Fruit fly (Drosophila melanogaster): ENCODE data around the gene Pgk.

The Pgk gene

dm6 chr2L:2759654-2760053 is 6.8 kb upstream of the Pgk start, which contains the start of the genes HemK2, Snapin and Tnpo-SR (continued):
- TF ChIP-seq Lhr (GFP tag; optimal IDR thresholded peaks at IDR 0.05), result peak; percentile 82
- peak; percentile 88 for TF ChIP-seq esg (GFP tag; conservative IDR thresholded peaks at IDR 0.05)
- peak; percentile 6 for TF ChIP-seq CG15479 (GFP tag; optimal IDR thresholded peaks at IDR 0.05)
- peak; percentile 65 for TF ChIP-seq CG11696 (GFP tag; IDR thresholded peaks at IDR 0.05)
- TF ChIP-seq wdn (GFP tag; IDR thresholded peaks at IDR 0.05), result peak; percentile 91
- peak; percentile 78 for TF ChIP-seq odd (GFP tag; optimal IDR thresholded peaks at IDR 0.05)
- peak; percentile 96 for TF ChIP-seq CG2120 (GFP tag; optimal IDR thresholded peaks at IDR 0.05)
- peak; percentile 79; the same call in 1 of the 2 replicates for TF ChIP-seq nerfin-2 (GFP tag; IDR thresholded peaks at IDR 0.05; ENCODE audit: partially characterized antibody)
- TF ChIP-seq unc-4 (GFP tag; IDR thresholded peaks at IDR 0.05; ENCODE audit: partially characterized antibody), result peak; percentile 99
- TF ChIP-seq HmgD (GFP tag; optimal IDR thresholded peaks at IDR 0.05), result no peak
- peak; percentile 76 for TF ChIP-seq CG18011 (GFP tag; optimal IDR thresholded peaks at IDR 0.05)
- peak; percentile 70; the same call in 1 of the 2 replicates for TF ChIP-seq Poxn (GFP tag; IDR thresholded peaks at IDR 0.05)
- peak; percentile 83 for TF ChIP-seq aop (GFP tag; IDR thresholded peaks at IDR 0.05)
- TF ChIP-seq CG17568 (GFP tag; optimal IDR thresholded peaks at IDR 0.05), result peak; percentile 76
- TF ChIP-seq rib (GFP tag; IDR thresholded peaks at IDR 0.05), result peak; percentile 88
- TF ChIP-seq Camta (GFP tag; optimal IDR thresholded peaks at IDR 0.05), result peak; percentile 83
- peak; percentile 80 for TF ChIP-seq tx (GFP tag; optimal IDR thresholded peaks at IDR 0.05)
- TF ChIP-seq CG6813 (GFP tag; optimal IDR thresholded peaks at IDR 0.05), result peak; percentile 73
- TF ChIP-seq CG14050 (GFP tag; IDR thresholded peaks at IDR 0.05), result peak; percentile 89
- TF ChIP-seq CG10274 (GFP tag; optimal IDR thresholded peaks at IDR 0.05), result peak; percentile 71
- TF ChIP-seq Lpt (GFP tag; optimal IDR thresholded peaks at IDR 0.05), result no peak
- peak; percentile 97 for TF ChIP-seq hbn (GFP tag; IDR thresholded peaks at IDR 0.05; ENCODE audit: partially characterized antibody)
- TF ChIP-seq Myb (GFP tag; optimal IDR thresholded peaks at IDR 0.05), result peak; percentile 56
- TF ChIP-seq Chrac-16 (GFP tag; optimal IDR thresholded peaks at IDR 0.05), result peak; percentile 93
- peak; percentile 59; the same call in 1 of the 3 replicates for TF ChIP-seq C15 (GFP tag; IDR thresholded peaks at IDR 0.05)
- TF ChIP-seq CG32767 (GFP tag; IDR thresholded peaks at IDR 0.05), result peak; percentile 83; the same call in 1 of the 2 replicates
- peak; percentile 92 for TF ChIP-seq Sox102F (GFP tag; optimal IDR thresholded peaks at IDR 0.05)
- TF ChIP-seq CG4820 (GFP tag; optimal IDR thresholded peaks at IDR 0.05), result peak; percentile 91
- peak; percentile 73 for TF ChIP-seq dati (GFP tag; IDR thresholded peaks at IDR 0.05)
- TF ChIP-seq unpg (GFP tag; optimal IDR thresholded peaks at IDR 0.05), result peak; percentile 91
- peak; percentile 81 for TF ChIP-seq exex (tag; optimal IDR thresholded peaks at IDR 0.05)
- TF ChIP-seq pnt (GFP tag; optimal IDR thresholded peaks at IDR 0.05), result peak; percentile 74
- no peak for TF ChIP-seq eve (GFP tag; optimal IDR thresholded peaks at IDR 0.05)
- TF ChIP-seq row (GFP tag; IDR thresholded peaks at IDR 0.05), result peak; percentile 98
- peak; percentile 91 for TF ChIP-seq CG11504 (tag; optimal IDR thresholded peaks at IDR 0.05)
- peak; percentile 82 for TF ChIP-seq CG2202 (tag; optimal IDR thresholded peaks at IDR 0.05)
- no peak for TF ChIP-seq Hr78 (GFP tag; optimal IDR thresholded peaks at IDR 0.05)
- TF ChIP-seq CG13287 (GFP tag; IDR thresholded peaks at IDR 0.05; ENCODE audit: partially characterized antibody), result peak; percentile 99
- peak; percentile 85; the same call in 2 of the 3 replicates for TF ChIP-seq zen2 (GFP tag; IDR thresholded peaks at IDR 0.05; ENCODE audit: partially characterized antibody)
- peak; percentile 79 for TF ChIP-seq scrt (GFP tag; optimal IDR thresholded peaks at IDR 0.05)
- peak; percentile 93 for TF ChIP-seq H2.0 (GFP tag; IDR thresholded peaks at IDR 0.05)
- peak; percentile 40 for TF ChIP-seq disco-r (GFP tag; optimal IDR thresholded peaks at IDR 0.05)
- no peak for TF ChIP-seq TFAM (GFP tag; optimal IDR thresholded peaks at IDR 0.05)
- peak; percentile 82 for TF ChIP-seq CG10462 (GFP tag; optimal IDR thresholded peaks at IDR 0.05)
